Fruit fly (Drosophila melanogaster): Measurements from ENCODE around the gene Septin2.

- TF ChIP-seq CG8478 (optimal IDR thresholded peaks at IDR 0.05) (no peak), CTCF (optimal IDR thresholded peaks at IDR 0.05) (no peak)
These were observed 46.8 kb upstream of the Septin2 start, which contains the start of the genes Pi3K92E and Lrrk for dm6 chr3R:20634674-20635594.
